Worm (Caenorhabditis elegans): ENCODE data around the gene Y55F3C.9.

The Y55F3C.9 gene

DNA sequence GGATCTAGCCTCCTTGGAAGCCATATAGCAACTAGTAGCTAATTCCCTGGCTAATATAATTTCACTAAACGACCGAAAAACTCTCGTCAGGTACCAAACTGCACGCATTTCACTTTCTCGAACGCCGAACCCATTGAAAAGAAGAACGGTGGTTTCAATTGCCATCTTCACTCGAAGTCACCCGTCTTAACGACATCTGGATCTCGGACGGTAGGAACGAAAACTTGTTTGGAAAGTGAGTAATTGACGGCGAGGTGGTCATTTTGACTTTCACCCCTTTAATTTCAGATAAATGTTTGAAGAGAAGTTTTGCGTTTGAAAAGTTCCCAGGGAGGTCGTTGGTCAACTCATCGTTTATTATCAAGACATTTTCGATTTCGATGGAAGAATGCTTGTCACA lies 43.2 kb downstream of the Y55F3C.9 start:
- TF ChIP-seq zip-2 (tag; optimal IDR thresholded peaks at IDR 0.05): no peak
- peak; percentile 65 for TF ChIP-seq aha-1 (tag)
- TF ChIP-seq unc-62 (GFP tag; optimal IDR thresholded peaks at IDR 0.05 in 1 of 2): peak in 1 of 2 experiments; percentile 90
- TF ChIP-seq unc-62 (tag; optimal IDR thresholded peaks at IDR 0.05): no peak
- no peak for TF ChIP-seq rbr-2 (tag; optimal IDR thresholded peaks at IDR 0.05)

DNA sequence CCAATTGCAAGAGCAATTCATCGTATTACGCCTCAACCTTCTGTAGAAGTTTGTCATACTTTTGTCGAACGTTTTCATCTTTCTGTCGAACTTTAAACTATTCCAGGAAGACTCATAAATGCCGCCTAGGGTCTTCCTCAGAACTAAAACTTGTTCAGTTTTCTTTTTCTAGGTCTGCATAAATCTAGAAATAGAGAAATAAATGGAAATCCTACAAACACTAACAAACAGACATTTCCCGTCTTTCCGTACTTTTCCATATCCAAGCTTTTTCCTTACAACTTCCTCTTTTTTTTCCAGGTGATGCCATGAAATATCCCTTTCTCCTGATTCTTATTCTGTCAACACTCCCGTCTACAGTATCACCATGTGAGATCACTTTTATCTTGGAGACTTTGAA lies 43.8 kb downstream of the Y55F3C.9 start, which contains the start of gene cutl-28:
Gene cutl-28 (plus strand): TSS at position 301 of the 400 bp plus-strand sequence.
- no peak for TF ChIP-seq hlh-30 (tag; optimal IDR thresholded peaks at IDR 0.05; ENCODE audit: insufficient read depth)
- TF ChIP-seq lir-3 (tag; optimal IDR thresholded peaks at IDR 0.05): no peak

DNA sequence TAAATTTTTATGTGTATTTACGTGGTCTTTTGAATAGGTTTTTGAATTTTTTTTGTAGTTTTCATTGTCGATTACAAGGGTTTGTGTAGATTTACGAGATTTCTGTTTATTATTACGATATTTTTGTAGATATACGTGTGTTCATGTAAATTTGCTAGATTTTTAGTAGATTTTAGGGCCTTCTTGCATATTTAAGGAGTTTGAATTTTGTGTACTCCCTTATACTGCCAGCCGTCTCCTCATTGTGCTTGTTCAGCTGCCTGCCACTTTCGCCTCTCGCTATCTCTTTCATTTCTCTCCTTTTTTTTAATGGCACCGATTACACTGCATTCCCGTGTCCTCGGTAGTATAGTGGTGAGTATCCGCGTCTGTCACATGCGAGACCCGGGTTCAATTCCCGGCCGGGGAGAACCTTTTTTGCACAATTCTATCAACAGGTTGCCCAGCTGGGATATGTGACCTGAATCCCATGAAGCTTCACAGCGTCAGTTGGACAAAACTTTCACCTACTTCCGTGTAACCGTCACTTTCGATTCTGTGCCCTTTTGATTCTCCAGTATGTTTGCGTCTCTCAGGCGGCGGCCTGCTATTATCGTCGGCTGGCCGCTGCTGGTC lies 45.2 kb downstream of the Y55F3C.9 start:
- no peak for TF ChIP-seq fkh-10 (GFP tag; optimal IDR thresholded peaks at IDR 0.05)
- TF ChIP-seq ceh-32 (tag; optimal IDR thresholded peaks at IDR 0.05; ENCODE audit: poor library complexity): no peak
- TF ChIP-seq gei-8 (GFP tag; optimal IDR thresholded peaks at IDR 0.05): peak; percentile 80
- TF ChIP-seq saeg-2 (GFP tag; IDR thresholded peaks at IDR 0.05): 0 out of 2 replicates have a peak, but pooled peaks have one; percentile 12
- 0 out of 2 replicates have a peak, but pooled peaks have one; percentile 40 for TF ChIP-seq mxl-2 (GFP tag; conservative IDR thresholded peaks at IDR 0.05)
- TF ChIP-seq ZK337.2 (GFP tag; IDR thresholded peaks at IDR 0.05): peak; percentile 65
- TF ChIP-seq spr-3 (GFP tag; optimal IDR thresholded peaks at IDR 0.05): peak; percentile 65
- peak; percentile 58 for TF ChIP-seq php-3 (GFP tag; IDR thresholded peaks at IDR 0.05)
- peak; percentile 85 for TF ChIP-seq snpc-1.2 (GFP tag; IDR thresholded peaks at IDR 0.05)
- peak; percentile 62; the same call in 1 of the 2 replicates for TF ChIP-seq ceh-44 (GFP tag; IDR thresholded peaks at IDR 0.05)
- TF ChIP-seq nhr-42 (GFP tag; IDR thresholded peaks at IDR 0.05): peak; percentile 73; the same call in 1 of the 2 replicates
- TF ChIP-seq dmd-6 (GFP tag; IDR thresholded peaks at IDR 0.05): peak; percentile 71
- peak; percentile 78 for TF ChIP-seq mes-2 (tag; optimal IDR thresholded peaks at IDR 0.05; ENCODE audit: poor library complexity, severe bottlenecking)
- TF ChIP-seq lin-15B (tag; optimal IDR thresholded peaks at IDR 0.05): no peak
- peak; percentile 91 for TF ChIP-seq dmd-8 (GFP tag; IDR thresholded peaks at IDR 0.05)
- TF ChIP-seq ZK546.5 (tag; optimal IDR thresholded peaks at IDR 0.05): no peak
- TF ChIP-seq zip-2 (tag; optimal IDR thresholded peaks at IDR 0.05): no peak
- TF ChIP-seq hlh-30 (tag; optimal IDR thresholded peaks at IDR 0.05; ENCODE audit: insufficient read depth): peak; percentile 90
- peak; percentile 76 for TF ChIP-seq tra-1 (GFP tag; IDR thresholded peaks at IDR 0.05)
- TF ChIP-seq nhr-6 (tag; optimal IDR thresholded peaks at IDR 0.05): no peak
- TF ChIP-seq nhr-237 (tag; optimal IDR thresholded peaks at IDR 0.05): no peak
- peak; percentile 83 for TF ChIP-seq dmd-9 (GFP tag; IDR thresholded peaks at IDR 0.05)
- peak; percentile 84 for TF ChIP-seq hlh-11 (tag; optimal IDR thresholded peaks at IDR 0.05)
- peak; percentile 35 for TF ChIP-seq nhr-11 (tag; optimal IDR thresholded peaks at IDR 0.05)
- TF ChIP-seq rbr-2 (tag; optimal IDR thresholded peaks at IDR 0.05): peak; percentile 79
- peak; percentile 81 for TF ChIP-seq madf-9 (GFP tag; conservative IDR thresholded peaks at IDR 0.05)
- TF ChIP-seq jun-1 (tag; optimal IDR thresholded peaks at IDR 0.05): no peak
- TF ChIP-seq daf-16 (GFP tag; optimal IDR thresholded peaks at IDR 0.05): peak in 1 of 2 experiments; percentile 78
- peak; percentile 62 for TF ChIP-seq daf-16 (tag; optimal IDR thresholded peaks at IDR 0.05)
- TF ChIP-seq arid-1 (GFP tag; conservative IDR thresholded peaks at IDR 0.05): peak; percentile 80
- TF ChIP-seq aha-1 (tag): peak; percentile 94
- peak; percentile 75 for TF ChIP-seq Y105C5A.15 (GFP tag; IDR thresholded peaks at IDR 0.05)
- peak; percentile 80; the same call in 1 of the 2 replicates for TF ChIP-seq lin-38 (GFP tag; IDR thresholded peaks at IDR 0.05)
- TF ChIP-seq lsy-2 (tag; optimal IDR thresholded peaks at IDR 0.05): no peak
- TF ChIP-seq ces-1 (GFP tag; optimal IDR thresholded peaks at IDR 0.05): no peak
- TF ChIP-seq ctbp-1 (GFP tag; IDR thresholded peaks at IDR 0.05): peak; percentile 81
- no peak; the same call in 1 of the 2 replicates for TF ChIP-seq zip-11 (GFP tag; IDR thresholded peaks at IDR 0.05)
- TF ChIP-seq nhr-111 (GFP tag; optimal IDR thresholded peaks at IDR 0.05): peak; percentile 82
- peak; percentile 81 for TF ChIP-seq vab-7 (GFP tag; IDR thresholded peaks at IDR 0.05)
- no peak for TF ChIP-seq ceh-82 (tag; optimal IDR thresholded peaks at IDR 0.05)
- TF ChIP-seq attf-4 (tag; optimal IDR thresholded peaks at IDR 0.05): no peak
- peak; percentile 80 for TF ChIP-seq daf-19 (GFP tag; conservative IDR thresholded peaks at IDR 0.05)
- TF ChIP-seq fos-1 (tag; optimal IDR thresholded peaks at IDR 0.05): no peak

Data from whole organism, L4 larva.